Worm (Caenorhabditis elegans): ENCODE results near the gene C32D5.7.

Gene C32D5.7

ce11 chrII:6348360-6348759 lies 8.5 kb upstream of the C32D5.7 start (continued):
- no peak for TF ChIP-seq nhr-28 (tag; optimal IDR thresholded peaks at IDR 0.05)
- peak; percentile 12 for TF ChIP-seq M03D4.4 (tag; optimal IDR thresholded peaks at IDR 0.05)
- no peak for TF ChIP-seq zip-8 (tag; optimal IDR thresholded peaks at IDR 0.05)
- TF ChIP-seq nhr-12 (tag; optimal IDR thresholded peaks at IDR 0.05), result no peak
- TF ChIP-seq elt-1 (tag; optimal IDR thresholded peaks at IDR 0.05; ENCODE audit: borderline replicate concordance, insufficient read depth), result no peak

- TF ChIP-seq unc-39 (tag; optimal IDR thresholded peaks at IDR 0.05), result no peak
- TF ChIP-seq flh-1 (GFP tag; optimal IDR thresholded peaks at IDR 0.05), result no peak
- no peak for TF ChIP-seq sem-2 (GFP tag; optimal IDR thresholded peaks at IDR 0.05)
- TF ChIP-seq sptf-1 (tag; optimal IDR thresholded peaks at IDR 0.05), result peak; percentile 35
- TF ChIP-seq ces-1 (GFP tag; optimal IDR thresholded peaks at IDR 0.05), result peak; percentile 31
- no peak for TF ChIP-seq unc-62 (GFP tag; optimal IDR thresholded peaks at IDR 0.05)
- peak; percentile 47 for TF ChIP-seq lin-13 (tag; optimal IDR thresholded peaks at IDR 0.05)
- no peak for TF ChIP-seq mab-5 (tag; optimal IDR thresholded peaks at IDR 0.05)
- TF ChIP-seq nhr-28 (tag; optimal IDR thresholded peaks at IDR 0.05), result no peak
- no peak for TF ChIP-seq cnd-1 (tag; optimal IDR thresholded peaks at IDR 0.05)
- peak; percentile 34 for TF ChIP-seq mep-1 (tag; optimal IDR thresholded peaks at IDR 0.05)
- peak; percentile 5 for TF ChIP-seq nhr-237 (tag; optimal IDR thresholded peaks at IDR 0.05)
- TF ChIP-seq unc-120 (tag; optimal IDR thresholded peaks at IDR 0.05; ENCODE audit: poor library complexity, severe bottlenecking), result no peak
- no peak for TF ChIP-seq tbx-8 (GFP tag; optimal IDR thresholded peaks at IDR 0.05)
- TF ChIP-seq ceh-39 (tag; optimal IDR thresholded peaks at IDR 0.05), result peak; percentile 18
- peak; percentile 22 for TF ChIP-seq pha-4 (tag; optimal IDR thresholded peaks at IDR 0.05)
- TF ChIP-seq elt-1 (tag; optimal IDR thresholded peaks at IDR 0.05; ENCODE audit: borderline replicate concordance, insufficient read depth), result peak; percentile 73
- TF ChIP-seq lin-32 (GFP tag; optimal IDR thresholded peaks at IDR 0.05), result peak; percentile 44
- TF ChIP-seq snpc-4 (tag; optimal IDR thresholded peaks at IDR 0.05), result no peak
Measured at ce11 chrII:6347341-6348118, 7.7 kb upstream of the C32D5.7 start, which contains the start of gene lgg-1. TSS of gene lgg-1 (minus strand) at chrII:6347719.

ce11 chrII:6346551-6347079 lies 6.8 kb upstream of the C32D5.7 start:
- no peak for TF ChIP-seq lin-32 (GFP tag; optimal IDR thresholded peaks at IDR 0.05)
- TF ChIP-seq cnd-1 (tag; optimal IDR thresholded peaks at IDR 0.05), result peak; percentile 5
- no peak for TF ChIP-seq elt-3 (tag; optimal IDR thresholded peaks at IDR 0.05)
- TF ChIP-seq snpc-4 (tag; optimal IDR thresholded peaks at IDR 0.05), result no peak
- peak; percentile 14 for TF ChIP-seq tbx-8 (GFP tag; optimal IDR thresholded peaks at IDR 0.05)
- peak; percentile 67 for TF ChIP-seq ceh-83 (GFP tag; optimal IDR thresholded peaks at IDR 0.05)

- no peak for TF ChIP-seq mep-1 (tag; optimal IDR thresholded peaks at IDR 0.05)
- TF ChIP-seq hlh-1 (tag; optimal IDR thresholded peaks at IDR 0.05), result no peak
- no peak for TF ChIP-seq zip-8 (tag; optimal IDR thresholded peaks at IDR 0.05)
- no peak for TF ChIP-seq elt-1 (tag; optimal IDR thresholded peaks at IDR 0.05; ENCODE audit: borderline replicate concordance, insufficient read depth)
- TF ChIP-seq nhr-76 (tag; optimal IDR thresholded peaks at IDR 0.05), result no peak
- no peak for TF ChIP-seq unc-39 (tag; optimal IDR thresholded peaks at IDR 0.05)
- TF ChIP-seq lsy-2 (tag; optimal IDR thresholded peaks at IDR 0.05), result no peak
- TF ChIP-seq ceh-39 (tag; optimal IDR thresholded peaks at IDR 0.05), result no peak
- TF ChIP-seq elt-3 (tag; optimal IDR thresholded peaks at IDR 0.05), result no peak
- no peak for TF ChIP-seq tbx-8 (GFP tag; optimal IDR thresholded peaks at IDR 0.05)
- no peak for TF ChIP-seq mls-2 (tag; optimal IDR thresholded peaks at IDR 0.05)
- TF ChIP-seq M03D4.4 (tag; optimal IDR thresholded peaks at IDR 0.05), result no peak
- no peak for TF ChIP-seq flh-1 (GFP tag; optimal IDR thresholded peaks at IDR 0.05)
- TF ChIP-seq sptf-1 (tag; optimal IDR thresholded peaks at IDR 0.05), result no peak
- TF ChIP-seq lin-32 (GFP tag; optimal IDR thresholded peaks at IDR 0.05), result no peak
- TF ChIP-seq lin-13 (tag; optimal IDR thresholded peaks at IDR 0.05), result no peak
- no peak for TF ChIP-seq nhr-2 (tag; optimal IDR thresholded peaks at IDR 0.05)
Measured at ce11 chrII:6345195-6346158, 5.6 kb upstream of the C32D5.7 start, which contains the start of gene C32D5.8. TSS of gene C32D5.8 (minus strand) at chrII:6345964.
